Worm (Caenorhabditis elegans) whole organism, L1 larva: Measurements from ENCODE around the gene ZK593.2.

ENCODE experiments used
- C16A3.4 ChIP-seq: fragments of 150-350 bp; optimal IDR thresholded peaks from 2 replicates; lab custom pipeline; 2014; ENCODE audit warnings: missing biosample characterization, missing genetic modification characterization
- Y116A8C.19 ChIP-seq: sonication (generic microtip); optimal IDR thresholded peaks from 2 replicates; lab custom pipeline; 2016; ENCODE audit warnings: missing compliant biosample characterization, missing genetic modification characterization, borderline replicate concordance
- aha-1 ChIP-seq: fragments of 150-350 bp; optimal IDR thresholded peaks from 2 replicates; lab custom pipeline; 2014; ENCODE audit warnings: missing biosample characterization, missing genetic modification characterization
- alr-1 ChIP-seq: fragments of 200-800 bp; sonication (Bioruptor generic); optimal IDR thresholded peaks from 2 replicates; lab custom pipeline; 2018; ENCODE audit warnings: borderline replicate concordance, mild to moderate bottlenecking, missing genetic modification characterization, missing compliant biosample characterization
- aly-2 ChIP-seq: fragments of 150-350 bp; optimal IDR thresholded peaks from 2 replicates; lab custom pipeline; 2014; ENCODE audit warnings: missing biosample characterization, missing genetic modification characterization
- ama-1 ChIP-seq: fragments of 150-350 bp; optimal IDR thresholded peaks from 2 replicates; lab custom pipeline; 2014
- ceh-63 ChIP-seq: fragments of 200-800 bp; sonication (Bioruptor generic); optimal IDR thresholded peaks from 2 replicates; lab custom pipeline; 2018; ENCODE audit warnings: mild to moderate bottlenecking, missing genetic modification characterization, missing compliant biosample characterization
- dpl-1 ChIP-seq, 3 experiments: fragments of 150-350 bp in 2 of 3; sonication (generic microtip) in 1 of 3; optimal IDR thresholded peaks; 2 replicates each; lab custom pipeline; 2014 to 2017; ENCODE audit warnings: missing biosample characterization in 3 of 3, missing genetic modification characterization in 3 of 3, missing genetic modification reagents in 3 of 3
- efl-1 ChIP-seq, 4 experiments: fragments of 150-350 bp; optimal IDR thresholded peaks in 3 of 4; peaks in 1 of 4; 1 replicate in 1 of 4; 2 replicates in 3 of 4; lab custom pipeline; 2014; ENCODE audit warnings: missing biosample characterization in 2 of 4, missing genetic modification characterization in 2 of 4, missing genetic modification reagents in 2 of 4
- egl-27 ChIP-seq, 2 experiments: fragments of 150-350 bp in 1 of 2; sonication (generic microtip); optimal IDR thresholded peaks; 3 replicates each; lab custom pipeline; 2017 to 2018; ENCODE audit warnings: missing biosample characterization in 2 of 2, missing genetic modification characterization in 2 of 2, missing genetic modification reagents in 2 of 2
- elt-2 ChIP-seq: sonication (generic microtip); optimal IDR thresholded peaks from 2 replicates; lab custom pipeline; 2016; ENCODE audit warnings: missing genetic modification characterization, mild to moderate bottlenecking, inconsistent platforms, missing compliant biosample characterization, missing genetic modification reagents
- ets-5 ChIP-seq: fragments of 200-800 bp; sonication (Bioruptor generic); IDR thresholded peaks from 2 replicates; pipeline ENCODE4 v1.3.6; 2022; ENCODE audit warnings: missing genetic modification characterization, missing compliant biosample characterization
- fos-1 ChIP-seq: fragments of 150-350 bp; optimal IDR thresholded peaks from 2 replicates; lab custom pipeline; 2014; ENCODE audit warnings: missing biosample characterization, missing genetic modification characterization
- hlh-4 ChIP-seq: sonication (generic microtip); optimal IDR thresholded peaks from 2 replicates; lab custom pipeline; 2016; ENCODE audit warnings: mild to moderate bottlenecking, missing genetic modification characterization, missing compliant biosample characterization
- hpl-2 ChIP-seq: fragments of 150-350 bp; optimal IDR thresholded peaks from 2 replicates; lab custom pipeline; 2014; ENCODE audit warnings: missing biosample characterization, missing genetic modification reagents, missing genetic modification characterization
- isw-1 ChIP-seq: fragments of 200-800 bp; sonication (Bioruptor generic); IDR thresholded peaks from 2 replicates; pipeline ENCODE4 v1.3.6; 2022; ENCODE audit warnings: missing genetic modification characterization, missing compliant biosample characterization
- jun-1 ChIP-seq: fragments of 150-350 bp; optimal IDR thresholded peaks from 2 replicates; lab custom pipeline; 2014; ENCODE audit warnings: missing biosample characterization, missing genetic modification reagents, missing genetic modification characterization
- lin-14 ChIP-seq: fragments of 200-800 bp; sonication (Bioruptor generic); optimal IDR thresholded peaks from 2 replicates; lab custom pipeline; 2018; ENCODE audit warnings: mild to moderate bottlenecking, missing genetic modification characterization, moderate library complexity, missing compliant biosample characterization
- lin-15B ChIP-seq: fragments of 150-350 bp; sonication (generic microtip); optimal IDR thresholded peaks from 3 replicates; lab custom pipeline; 2014; ENCODE audit warnings: missing biosample characterization, missing genetic modification characterization
- lin-35 ChIP-seq, 2 experiments: fragments of 150-350 bp; optimal IDR thresholded peaks; 2 replicates each; lab custom pipeline; 2014; ENCODE audit warnings: missing biosample characterization in 2 of 2, missing genetic modification characterization in 2 of 2, missing genetic modification reagents in 2 of 2
- lir-3 ChIP-seq: sonication (generic microtip); optimal IDR thresholded peaks from 2 replicates; lab custom pipeline; 2016; ENCODE audit warnings: mild to moderate bottlenecking, missing genetic modification characterization, moderate library complexity, missing compliant biosample characterization; ENCODE audit not compliant: poor library complexity
- lsy-2 ChIP-seq, 2 experiments: fragments of 150-350 bp; optimal IDR thresholded peaks; 2 replicates each; lab custom pipeline; 2014; ENCODE audit warnings: missing biosample characterization in 2 of 2, missing genetic modification characterization in 2 of 2
- mab-9 ChIP-seq: fragments of 200-800 bp; sonication (Bioruptor generic); IDR thresholded peaks from 2 replicates; pipeline ENCODE4 v1.3.6; 2022; ENCODE audit warnings: missing genetic modification reagents, missing genetic modification characterization, missing compliant biosample characterization
- nhr-11 ChIP-seq: fragments of 150-350 bp; optimal IDR thresholded peaks from 2 replicates; lab custom pipeline; 2014; ENCODE audit warnings: missing biosample characterization, missing genetic modification characterization
- nhr-19 ChIP-seq: fragments of 200-800 bp; sonication (Bioruptor generic); conservative IDR thresholded peaks from 2 replicates; pipeline ENCODE4 v1.3.6; 2022; ENCODE audit warnings: missing genetic modification characterization, missing compliant biosample characterization
- nhr-20 ChIP-seq: sonication (generic microtip); optimal IDR thresholded peaks from 2 replicates; lab custom pipeline; 2016; ENCODE audit warnings: mild to moderate bottlenecking, missing genetic modification characterization, missing compliant biosample characterization
- nhr-237 ChIP-seq: fragments of 150-350 bp; optimal IDR thresholded peaks from 2 replicates; lab custom pipeline; 2014; ENCODE audit warnings: missing biosample characterization, missing genetic modification characterization
- nhr-71 ChIP-seq: sonication (generic microtip); optimal IDR thresholded peaks from 2 replicates; lab custom pipeline; 2016; ENCODE audit warnings: mild to moderate bottlenecking, missing genetic modification characterization, moderate library complexity, missing compliant biosample characterization
- nhr-76 ChIP-seq: sonication (generic microtip); optimal IDR thresholded peaks from 2 replicates; lab custom pipeline; 2017; ENCODE audit warnings: missing biosample characterization, missing genetic modification characterization
- nhr-77 ChIP-seq: fragments of 150-350 bp; optimal IDR thresholded peaks from 2 replicates; lab custom pipeline; 2014; ENCODE audit warnings: missing biosample characterization, missing genetic modification characterization
- nhr-84 ChIP-seq: sonication (generic microtip); optimal IDR thresholded peaks from 2 replicates; lab custom pipeline; 2017; ENCODE audit warnings: missing biosample characterization, missing genetic modification characterization
- nhr-90 ChIP-seq: sonication (generic microtip); optimal IDR thresholded peaks from 2 replicates; lab custom pipeline; 2016; ENCODE audit warnings: mild to moderate bottlenecking, missing genetic modification characterization, missing compliant biosample characterization; ENCODE audit not compliant: poor library complexity
- pag-3 ChIP-seq: sonication (generic microtip); optimal IDR thresholded peaks from 2 replicates; lab custom pipeline; 2017; ENCODE audit warnings: missing genetic modification characterization, mild to moderate bottlenecking, missing compliant biosample characterization, antibody characterized with exemption, borderline replicate concordance; ENCODE audit not compliant: insufficient read depth
- pqm-1 ChIP-seq: sonication (generic microtip); optimal IDR thresholded peaks from 3 replicates; lab custom pipeline; 2017; ENCODE audit warnings: missing biosample characterization, missing genetic modification characterization
- rnt-1 ChIP-seq: sonication (generic microtip); optimal IDR thresholded peaks from 2 replicates; lab custom pipeline; 2016; ENCODE audit warnings: mild to moderate bottlenecking, missing genetic modification characterization, moderate library complexity, missing compliant biosample characterization
- swsn-7 ChIP-seq: sonication (generic microtip); optimal IDR thresholded peaks from 2 replicates; lab custom pipeline; 2016; ENCODE audit warnings: missing genetic modification characterization, missing compliant biosample characterization
- tbx-2 ChIP-seq: sonication (generic microtip); optimal IDR thresholded peaks from 2 replicates; lab custom pipeline; 2016; ENCODE audit warnings: missing genetic modification characterization, missing compliant biosample characterization
- unc-30 ChIP-seq: sonication (generic microtip); optimal IDR thresholded peaks from 2 replicates; lab custom pipeline; 2017; ENCODE audit warnings: missing biosample characterization, missing genetic modification characterization
- unc-86 ChIP-seq: sonication (generic microtip); optimal IDR thresholded peaks from 2 replicates; lab custom pipeline; 2016; ENCODE audit warnings: missing genetic modification characterization, missing compliant biosample characterization
- vab-15 ChIP-seq: sonication (generic microtip); optimal IDR thresholded peaks from 2 replicates; lab custom pipeline; 2017; ENCODE audit warnings: missing genotype, mild to moderate bottlenecking, missing genetic modification characterization, missing compliant biosample characterization
- xbp-1 ChIP-seq: sonication (generic microtip); optimal IDR thresholded peaks from 2 replicates; lab custom pipeline; 2016; ENCODE audit warnings: missing genetic modification characterization, missing compliant biosample characterization
- ztf-11 ChIP-seq, 2 experiments: sonication (generic microtip); optimal IDR thresholded peaks; 2 replicates each; lab custom pipeline; 2016 to 2017; ENCODE audit warnings: missing genetic modification characterization in 2 of 2, missing biosample characterization in 1 of 2, missing compliant biosample characterization in 1 of 2

Gene ZK593.2

DNA sequence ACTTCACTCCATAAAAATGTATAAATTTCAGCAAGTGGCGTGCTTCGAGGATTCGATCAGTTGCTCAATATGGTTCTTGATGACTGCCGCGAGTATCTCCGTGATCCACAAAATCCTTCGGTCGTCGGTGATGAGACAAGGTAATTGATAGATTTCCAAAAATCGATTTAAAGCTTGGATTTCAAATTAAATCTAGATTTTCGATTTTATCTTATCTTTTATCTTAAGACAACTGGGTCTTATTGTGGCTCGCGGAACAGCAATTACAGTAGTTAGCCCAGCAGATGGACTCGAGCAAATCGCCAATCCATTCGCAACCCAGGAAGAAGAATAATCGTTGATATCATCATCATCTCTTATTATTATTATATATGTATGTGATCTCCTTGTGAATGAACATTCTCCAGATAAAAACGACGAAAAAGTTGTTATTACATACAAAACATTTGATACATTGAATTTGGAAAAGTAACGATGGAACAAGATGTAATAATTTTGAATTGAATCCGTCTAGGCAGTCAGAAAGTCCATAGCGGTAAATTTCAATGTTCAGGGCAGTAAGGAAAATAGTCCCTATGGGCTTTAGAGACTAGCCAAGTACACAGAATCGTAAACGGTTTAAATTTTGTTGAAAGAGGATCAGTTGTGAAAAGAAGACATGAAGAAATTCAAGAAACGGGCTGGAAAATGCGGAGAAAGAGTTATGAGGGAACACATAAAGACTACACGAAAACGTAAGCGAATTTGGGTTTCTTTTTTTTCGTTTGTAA, 20.8 kb downstream of the ZK593.2 start (continued):
- no peak for TF ChIP-seq pag-3 (tag; lab: Kevin White, UChicago)
- no peak for TF ChIP-seq ztf-11 (tag; optimal IDR thresholded peaks at IDR 0.05; lab: Kevin White, UChicago)
- no peak for TF ChIP-seq hlh-4 (tag; lab: Kevin White, UChicago)
- TF ChIP-seq nhr-77 (tag; lab: Kevin White, UChicago), result no peak
- no peak for TF ChIP-seq aha-1 (tag; lab: Kevin White, UChicago)
- TF ChIP-seq nhr-11 (tag; lab: Kevin White, UChicago), result no peak
- no peak for TF ChIP-seq ceh-63
- no peak for TF ChIP-seq lir-3
- peak; percentile 39 for TF ChIP-seq nhr-90 (tag; lab: Kevin White, UChicago)
- no peak for TF ChIP-seq xbp-1 (tag; lab: Kevin White, UChicago)
- peak in 1 of 2 experiments; percentile 15 for TF ChIP-seq lsy-2 (tag; optimal IDR thresholded peaks at IDR 0.05; lab: Kevin White, UChicago)
- no peak for TF ChIP-seq dpl-1 (GFP tag; optimal IDR thresholded peaks at IDR 0.05; lab: Kevin White, UChicago)
- peak; percentile 21; the same call in 1 of the 2 replicates for TF ChIP-seq nhr-19 (GFP tag; lab: Robert Waterston, UW)
- peak; percentile 1 for TF ChIP-seq swsn-7
- TF ChIP-seq mab-9 (GFP tag; lab: Robert Waterston, UW), result no peak
- TF ChIP-seq jun-1, result no peak
- no peak for TF ChIP-seq vab-15 (tag; lab: Kevin White, UChicago)
- TF ChIP-seq tbx-2 (tag; lab: Kevin White, UChicago), result no peak
- TF ChIP-seq nhr-84 (tag; lab: Kevin White, UChicago), result no peak
- peak; percentile 57 for TF ChIP-seq nhr-71 (tag; lab: Kevin White, UChicago)
- no peak for TF ChIP-seq unc-30 (tag; lab: Kevin White, UChicago)
- TF ChIP-seq egl-27 (tag; optimal IDR thresholded peaks at IDR 0.05; lab: Kevin White, UChicago), result no peak
- TF ChIP-seq lin-14 (GFP tag; lab: Kevin White, UChicago), result peak; percentile 14
- peak; percentile 84 for TF ChIP-seq ama-1 (lab: Kevin White, UChicago)
- no peak for TF ChIP-seq nhr-20 (tag; lab: Kevin White, UChicago)
- no peak for TF ChIP-seq lin-35 (GFP tag; optimal IDR thresholded peaks at IDR 0.05; lab: Kevin White, UChicago)
- peak; percentile 8 for TF ChIP-seq rnt-1 (tag; lab: Kevin White, UChicago)
- TF ChIP-seq fos-1 (tag; lab: Kevin White, UChicago), result no peak
- TF ChIP-seq unc-86, result no peak
- peak; percentile 31 for TF ChIP-seq elt-2
- no peak for TF ChIP-seq pqm-1 (tag; lab: Kevin White, UChicago)
- TF ChIP-seq isw-1 (GFP tag; lab: Robert Waterston, UW), result no peak
- TF ChIP-seq ets-5, result no peak
- no peak for TF ChIP-seq nhr-237 (tag; lab: Kevin White, UChicago)
- no peak for TF ChIP-seq alr-1
- no peak for TF ChIP-seq efl-1 (optimal IDR thresholded peaks at IDR 0.05; lab: Kevin White, UChicago)
- peak in 1 of 2 experiments; percentile 80 for TF ChIP-seq efl-1 (GFP tag; optimal IDR thresholded peaks at IDR 0.05 in 1 of 2; lab: Kevin White, UChicago)
- TF ChIP-seq lin-15B, result no peak
- TF ChIP-seq Y116A8C.19 (tag; lab: Kevin White, UChicago), result no peak
- TF ChIP-seq C16A3.4 (tag; lab: Kevin White, UChicago), result no peak
- TF ChIP-seq hpl-2, result no peak
- no peak for TF ChIP-seq nhr-76
- no peak for TF ChIP-seq aly-2 (tag; lab: Kevin White, UChicago)
